Fruit fly (Drosophila melanogaster) whole organism, wandering third instar larva: ENCODE measurements around the gene CG42505.

Experiments
- Myc ChIP-seq: fragments of >200 bp; optimal IDR thresholded peaks from 2 replicates; lab custom pipeline; 2017
- OdsH ChIP-seq: fragments of 200-800 bp; sonication (Bioruptor generic); optimal IDR thresholded peaks from 2 replicates; lab custom pipeline; 2016; ENCODE audit warnings: missing biosample characterization, mild to moderate bottlenecking, missing genetic modification characterization
- br ChIP-seq: fragments of 200-800 bp; sonication (Bioruptor generic); optimal IDR thresholded peaks from 2 replicates; lab custom pipeline; 2016; ENCODE audit warnings: missing biosample characterization, missing genetic modification characterization
- dsf ChIP-seq: sonication (Bioruptor generic); optimal IDR thresholded peaks from 2 replicates; lab custom pipeline; 2016; ENCODE audit warnings: missing biosample characterization, missing genetic modification characterization, borderline replicate concordance
- fru ChIP-seq: fragments of 200-800 bp; sonication (Bioruptor generic); optimal IDR thresholded peaks from 3 replicates; lab custom pipeline; 2016; ENCODE audit warnings: missing biosample characterization, mild to moderate bottlenecking, missing genetic modification characterization
- jim ChIP-seq: fragments of 175-275, 200-325 bp; sonication (Bioruptor generic); optimal IDR thresholded peaks from 2 replicates; lab custom pipeline; 2016; ENCODE audit warnings: missing biosample characterization, mild to moderate bottlenecking, missing genetic modification characterization
- lola ChIP-seq: fragments of >200 bp; optimal IDR thresholded peaks from 2 replicates; lab custom pipeline; 2017; ENCODE audit warnings: missing biosample characterization, missing genetic modification characterization
- pan ChIP-seq: fragments of >200 bp; optimal IDR thresholded peaks from 2 replicates; lab custom pipeline; 2017
- psq ChIP-seq: fragments of 200-800 bp; sonication (Bioruptor generic); optimal IDR thresholded peaks from 3 replicates; lab custom pipeline; 2017; ENCODE audit warnings: missing biosample characterization, mild to moderate bottlenecking, missing genetic modification characterization, moderate library complexity
- sage ChIP-seq: fragments of 200-800 bp; sonication (Bioruptor generic); optimal IDR thresholded peaks from 2 replicates; lab custom pipeline; 2016; ENCODE audit warnings: missing biosample characterization, mild to moderate bottlenecking, missing genetic modification characterization
- usp ChIP-seq: fragments of >200 bp; optimal IDR thresholded peaks from 2 replicates; lab custom pipeline; 2017; ENCODE audit warnings: missing biosample characterization, missing genetic modification characterization

DNA sequence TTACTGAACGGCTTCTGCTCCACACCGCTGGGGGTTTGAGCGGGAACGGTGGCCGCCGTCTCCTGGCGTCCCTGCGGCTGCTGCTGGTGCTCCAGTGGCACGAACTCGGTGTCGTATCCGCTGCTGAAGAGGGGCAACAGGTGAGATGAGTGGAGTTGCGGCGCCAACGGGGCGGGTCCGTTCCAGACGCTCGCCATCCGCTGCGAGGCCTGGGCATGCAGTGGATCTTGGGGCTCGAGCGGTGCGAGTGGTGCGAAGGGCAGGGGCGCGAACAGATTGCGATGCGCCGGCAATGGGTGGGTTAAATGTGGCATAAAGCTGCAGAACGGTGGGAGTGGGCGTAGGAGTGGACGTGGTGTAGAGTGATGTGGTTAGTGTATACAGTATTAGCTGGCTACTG is 42.4 kb downstream of the CG42505 start:
- no peak for TF ChIP-seq fru (GFP tag; lab: Kevin White, UChicago)
- no peak for TF ChIP-seq pan (lab: Kevin White, UChicago)
- TF ChIP-seq sage: no peak
- no peak for TF ChIP-seq OdsH
- TF ChIP-seq dsf (GFP tag; lab: Kevin White, UChicago): no peak
- TF ChIP-seq Myc (lab: Kevin White, UChicago): no peak
- no peak for TF ChIP-seq psq (GFP tag; lab: Kevin White, UChicago)
- TF ChIP-seq usp (GFP tag; lab: Kevin White, UChicago): no peak
- no peak for TF ChIP-seq br (GFP tag; lab: Kevin White, UChicago)
- TF ChIP-seq jim (GFP tag; lab: Kevin White, UChicago): no peak
- no peak for TF ChIP-seq lola (GFP tag; lab: Kevin White, UChicago)
